Worm (Caenorhabditis elegans): Measurements from ENCODE around the gene npax-3.

ce11 chrIV:10795678-10796077 lies 32.3 kb downstream of the npax-3 start:
- TF ChIP-seq vab-15 (tag; optimal IDR thresholded peaks at IDR 0.05) (no peak), dpl-1 (GFP tag; optimal IDR thresholded peaks at IDR 0.05) (no peak), zip-4 (GFP tag; optimal IDR thresholded peaks at IDR 0.05) (no peak), zag-1 (tag; optimal IDR thresholded peaks at IDR 0.05) (no peak), pqm-1 (tag; optimal IDR thresholded peaks at IDR 0.05) (no peak), fkh-10 (GFP tag; optimal IDR thresholded peaks at IDR 0.05) (no peak), lin-15B (tag; optimal IDR thresholded peaks at IDR 0.05) (no peak), ztf-11 (tag; optimal IDR thresholded peaks at IDR 0.05) (no peak)
